Fruit fly (Drosophila melanogaster): ENCODE data around the gene Tsp26A.
A peak's percentile ranks its signal among the peaks of the same experiment; 100 is the strongest.

Tsp26A gene

DNA sequence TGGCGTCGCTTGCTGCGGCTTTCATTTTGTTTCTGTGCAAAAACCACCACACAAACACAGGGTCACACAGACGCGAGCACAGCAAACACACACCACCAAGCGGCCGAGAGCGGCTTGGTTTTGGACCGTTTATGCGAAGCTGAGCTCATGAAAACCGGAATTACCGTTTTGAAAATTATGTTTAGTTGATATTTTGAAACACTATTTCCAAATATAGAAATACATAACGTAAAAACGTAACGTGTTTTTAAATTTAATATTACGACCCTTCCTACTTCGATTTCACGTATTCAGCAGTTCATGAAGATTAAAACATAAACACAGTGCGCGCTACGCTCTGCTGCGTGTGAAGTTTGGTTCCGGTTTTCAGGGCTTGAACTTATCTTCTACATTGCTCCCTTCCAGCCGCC lies 51.2 kb downstream of the Tsp26A start (continued):
- peak; percentile 84 for TF ChIP-seq CG30431 (GFP tag; optimal IDR thresholded peaks at IDR 0.05)
- peak; percentile 94 for TF ChIP-seq Hsf (GFP tag; optimal IDR thresholded peaks at IDR 0.05)
- peak; percentile 97 for TF ChIP-seq Dad (GFP tag; optimal IDR thresholded peaks at IDR 0.05)
- peak; percentile 96 for TF ChIP-seq CG7839 (tag; optimal IDR thresholded peaks at IDR 0.05)
- peak; percentile 79 for TF ChIP-seq fu2 (GFP tag; optimal IDR thresholded peaks at IDR 0.05)
- TF ChIP-seq crc (GFP tag; optimal IDR thresholded peaks at IDR 0.05), result peak; percentile 90
- peak; percentile 96 for TF ChIP-seq dmrt11E (tag; optimal IDR thresholded peaks at IDR 0.05)
- peak; percentile 95 for TF ChIP-seq CG2202 (tag; optimal IDR thresholded peaks at IDR 0.05)
- peak; percentile 90 for TF ChIP-seq p53 (GFP tag; optimal IDR thresholded peaks at IDR 0.05)
- TF ChIP-seq E2f1 (GFP tag; IDR thresholded peaks at IDR 0.05), result peak; percentile 82
- peak; percentile 58; the same call in 1 of the 2 replicates for TF ChIP-seq CG6272 (GFP tag; IDR thresholded peaks at IDR 0.05)
- peak; percentile 96 for TF ChIP-seq sob (GFP tag; IDR thresholded peaks at IDR 0.05)
- peak; percentile 93 for TF ChIP-seq tin (GFP tag; optimal IDR thresholded peaks at IDR 0.05)
- no peak; the same call in none of the 3 replicates for TF ChIP-seq CG17361 (GFP tag; IDR thresholded peaks at IDR 0.05)
- TF ChIP-seq NFAT (GFP tag; IDR thresholded peaks at IDR 0.05), result peak; percentile 79
- TF ChIP-seq CG6175 (GFP tag; IDR thresholded peaks at IDR 0.05), result no peak
- TF ChIP-seq Fer3 (tag; optimal IDR thresholded peaks at IDR 0.05), result peak; percentile 97
- TF ChIP-seq odd (GFP tag; optimal IDR thresholded peaks at IDR 0.05), result peak; percentile 97
- TF ChIP-seq CG12744 (GFP tag; optimal IDR thresholded peaks at IDR 0.05), result peak; percentile 93
- TF ChIP-seq eve (GFP tag; optimal IDR thresholded peaks at IDR 0.05), result no peak
- TF ChIP-seq Dp (GFP tag; optimal IDR thresholded peaks at IDR 0.05), result no peak
- TF ChIP-seq Hmr (GFP tag; optimal IDR thresholded peaks at IDR 0.05), result peak; percentile 98
- TF ChIP-seq CG8765 (GFP tag; IDR thresholded peaks at IDR 0.05), result peak; percentile 73
- peak; percentile 94 for TF ChIP-seq run (tag; optimal IDR thresholded peaks at IDR 0.05)
- no peak for TF ChIP-seq vnd (GFP tag; IDR thresholded peaks at IDR 0.05; ENCODE audit: partially characterized antibody)
- TF ChIP-seq CTCF (GFP tag; optimal IDR thresholded peaks at IDR 0.05), result peak; percentile 52
- TF ChIP-seq Bgb (GFP tag; IDR thresholded peaks at IDR 0.05; ENCODE audit: partially characterized antibody), result no peak
- peak; percentile 86 for TF ChIP-seq peb (GFP tag; IDR thresholded peaks at IDR 0.05)
- TF ChIP-seq Awh (GFP tag; IDR thresholded peaks at IDR 0.05), result peak; percentile 89
- peak; percentile 88 for TF ChIP-seq CG7271 (tag; optimal IDR thresholded peaks at IDR 0.05)
- TF ChIP-seq Fer2 (tag; optimal IDR thresholded peaks at IDR 0.05), result peak; percentile 91
- TF ChIP-seq fru (optimal IDR thresholded peaks at IDR 0.05), result no peak
- TF ChIP-seq Camta (GFP tag; optimal IDR thresholded peaks at IDR 0.05), result peak; percentile 95
- peak; percentile 95 for TF ChIP-seq her (GFP tag; optimal IDR thresholded peaks at IDR 0.05)
- peak; percentile 33; the same call in 1 of the 2 replicates for TF ChIP-seq GATAe (GFP tag; conservative IDR thresholded peaks at IDR 0.05)
- TF ChIP-seq CHES-1-like (GFP tag; optimal IDR thresholded peaks at IDR 0.05), result peak; percentile 89
- no peak for TF ChIP-seq pan (optimal IDR thresholded peaks at IDR 0.05)
- peak in 1 of 2 experiments; percentile 94 for TF ChIP-seq pan (GFP tag; optimal IDR thresholded peaks at IDR 0.05 in 1 of 2, IDR thresholded peaks at IDR 0.05 in 1 of 2)
- peak; percentile 92 for TF ChIP-seq lmd (GFP tag; IDR thresholded peaks at IDR 0.05)
- peak; percentile 95 for TF ChIP-seq phol (tag; optimal IDR thresholded peaks at IDR 0.05)
- peak; percentile 62 for TF ChIP-seq CG14965 (GFP tag; optimal IDR thresholded peaks at IDR 0.05; ENCODE audit: borderline replicate concordance)
- TF ChIP-seq bbx (GFP tag; IDR thresholded peaks at IDR 0.05; ENCODE audit: partially characterized antibody), result no peak
- peak; percentile 80 for TF ChIP-seq Rx (GFP tag; IDR thresholded peaks at IDR 0.05)
- TF ChIP-seq CG9876 (GFP tag; optimal IDR thresholded peaks at IDR 0.05), result peak; percentile 76
- TF ChIP-seq dmrt99B (tag; optimal IDR thresholded peaks at IDR 0.05), result peak; percentile 97
- TF ChIP-seq CG18262 (tag; optimal IDR thresholded peaks at IDR 0.05), result peak; percentile 97
- peak; percentile 81 for TF ChIP-seq gcm2 (GFP tag; optimal IDR thresholded peaks at IDR 0.05)
- peak; percentile 76 for TF ChIP-seq CG7928 (GFP tag; optimal IDR thresholded peaks at IDR 0.05)
- TF ChIP-seq CG3726 (GFP tag; IDR thresholded peaks at IDR 0.05), result peak; percentile 84; the same call in 2 of the 3 replicates
- peak; percentile 93 for TF ChIP-seq mam (GFP tag; optimal IDR thresholded peaks at IDR 0.05)
- peak; percentile 94 for TF ChIP-seq CG6689 (GFP tag; IDR thresholded peaks at IDR 0.05)
- peak; percentile 85 for TF ChIP-seq zfh2 (GFP tag; optimal IDR thresholded peaks at IDR 0.05)
- TF ChIP-seq row (GFP tag; IDR thresholded peaks at IDR 0.05), result peak; percentile 97
